Worm (Caenorhabditis elegans): Measurements from ENCODE around the gene F41C3.11.

Gene F41C3.11

ce11 chrII:4727769-4728168, 6.0 kb downstream of the F41C3.11 start, which contains the start of gene ttr-41 (continued):
- no peak for TF ChIP-seq ceh-28 (tag; optimal IDR thresholded peaks at IDR 0.05)
- TF ChIP-seq F44E2.7 (GFP tag; IDR thresholded peaks at IDR 0.05): no peak
- TF ChIP-seq mep-1 (tag; optimal IDR thresholded peaks at IDR 0.05): no peak
- no peak for TF ChIP-seq snpc-1.2 (GFP tag; IDR thresholded peaks at IDR 0.05)
- TF ChIP-seq R02D3.7 (tag; optimal IDR thresholded peaks at IDR 0.05): no peak

ce11 chrII:4726750-4727384, 6.9 kb downstream of the F41C3.11 start:
- TF ChIP-seq dve-1 (tag; optimal IDR thresholded peaks at IDR 0.05; ENCODE audit: insufficient read depth) (peak; percentile 47), Y5F2A.4 (GFP tag; optimal IDR thresholded peaks at IDR 0.05) (no peak), zag-1 (tag; optimal IDR thresholded peaks at IDR 0.05) (no peak), unc-62 (GFP tag; optimal IDR thresholded peaks at IDR 0.05 in 1 of 2) (peak in 1 of 2 experiments; percentile 69), unc-62 (tag; optimal IDR thresholded peaks at IDR 0.05) (no peak), daf-16 (GFP tag; optimal IDR thresholded peaks at IDR 0.05) (no peak), daf-16 (tag; optimal IDR thresholded peaks at IDR 0.05) (peak; percentile 16), zfp-3 (GFP tag; conservative IDR thresholded peaks at IDR 0.05) (no peak), lin-39 (tag; optimal IDR thresholded peaks at IDR 0.05) (no peak), F49E8.2 (tag; optimal IDR thresholded peaks at IDR 0.05; ENCODE audit: borderline replicate concordance) (no peak), T26A8.4 (GFP tag; IDR thresholded peaks at IDR 0.05) (0 out of 2 replicates have a peak, but pooled peaks have one; percentile 23), unc-39 (tag; optimal IDR thresholded peaks at IDR 0.05) (no peak), ama-1 (optimal IDR thresholded peaks at IDR 0.05) (peak; percentile 75)

- peak; percentile 69 for TF ChIP-seq mxl-3 (GFP tag; optimal IDR thresholded peaks at IDR 0.05)
- TF ChIP-seq hmg-1.1 (GFP tag; IDR thresholded peaks at IDR 0.05): 0 out of 2 replicates have a peak, but pooled peaks have one; percentile 39
- peak in 1 of 2 experiments; percentile 28 for TF ChIP-seq lsy-2 (tag; optimal IDR thresholded peaks at IDR 0.05)
- TF ChIP-seq mep-1 (tag; optimal IDR thresholded peaks at IDR 0.05): peak; percentile 0
- no peak for TF ChIP-seq lin-1 (GFP tag; IDR thresholded peaks at IDR 0.05)
- TF ChIP-seq hif-1 (tag; optimal IDR thresholded peaks at IDR 0.05): peak in 1 of 2 experiments; percentile 50
- TF ChIP-seq hlh-30 (tag; optimal IDR thresholded peaks at IDR 0.05; ENCODE audit: insufficient read depth): peak; percentile 83
- peak; percentile 42 for TF ChIP-seq hlh-11 (tag; optimal IDR thresholded peaks at IDR 0.05)
- no peak for TF ChIP-seq spr-1 (tag; optimal IDR thresholded peaks at IDR 0.05)
- TF ChIP-seq mes-2 (tag; optimal IDR thresholded peaks at IDR 0.05; ENCODE audit: poor library complexity, severe bottlenecking): peak; percentile 31
- peak; percentile 36 for TF ChIP-seq dve-1 (tag; optimal IDR thresholded peaks at IDR 0.05; ENCODE audit: insufficient read depth)
- no peak for TF ChIP-seq ceh-20 (GFP tag; IDR thresholded peaks at IDR 0.05)
- peak in 1 of 2 experiments; percentile 59 for TF ChIP-seq unc-62 (GFP tag; optimal IDR thresholded peaks at IDR 0.05 in 1 of 2)
- TF ChIP-seq unc-62 (tag; optimal IDR thresholded peaks at IDR 0.05): no peak
- TF ChIP-seq saeg-2 (GFP tag; IDR thresholded peaks at IDR 0.05): no peak
- peak; percentile 3 for TF ChIP-seq nhr-6 (tag; optimal IDR thresholded peaks at IDR 0.05)
- no peak for TF ChIP-seq daf-16 (GFP tag; optimal IDR thresholded peaks at IDR 0.05)
- peak; percentile 29 for TF ChIP-seq daf-16 (tag; optimal IDR thresholded peaks at IDR 0.05)
- TF ChIP-seq mdl-1 (tag; optimal IDR thresholded peaks at IDR 0.05): peak; percentile 30 to 84
- no peak for TF ChIP-seq nhr-111 (GFP tag; optimal IDR thresholded peaks at IDR 0.05)
Measured at ce11 chrII:4726120-4726519, 7.6 kb downstream of the F41C3.11 start, which contains the start of gene F10G7.10. F10G7.10 (minus strand) TSS chrII:4726264.

ce11 chrII:4715676-4716075, 18.1 kb downstream of the F41C3.11 start, which contains the start of gene F41C3.8:
F41C3.8 (plus strand) TSS chrII:4716046.
- TF ChIP-seq rbr-2 (tag; optimal IDR thresholded peaks at IDR 0.05): no peak
- no peak for TF ChIP-seq mxl-2 (GFP tag; conservative IDR thresholded peaks at IDR 0.05)
- no peak for TF ChIP-seq ceh-32 (tag; optimal IDR thresholded peaks at IDR 0.05; ENCODE audit: poor library complexity)
- TF ChIP-seq T20F7.1 (GFP tag; optimal IDR thresholded peaks at IDR 0.05): no peak
- no peak for TF ChIP-seq zip-11 (GFP tag; IDR thresholded peaks at IDR 0.05)
- no peak for TF ChIP-seq ZK546.5 (tag; optimal IDR thresholded peaks at IDR 0.05)
- TF ChIP-seq unc-130 (GFP tag; optimal IDR thresholded peaks at IDR 0.05): no peak
- no peak for TF ChIP-seq Y5F2A.4 (GFP tag; optimal IDR thresholded peaks at IDR 0.05)
- TF ChIP-seq lin-29 (GFP tag; IDR thresholded peaks at IDR 0.05): no peak
- no peak for TF ChIP-seq arid-1 (GFP tag; conservative IDR thresholded peaks at IDR 0.05)
- TF ChIP-seq daf-16 (GFP tag; optimal IDR thresholded peaks at IDR 0.05): no peak
- peak; percentile 27 for TF ChIP-seq daf-16 (tag; optimal IDR thresholded peaks at IDR 0.05)
- TF ChIP-seq lsy-2 (tag; optimal IDR thresholded peaks at IDR 0.05): no peak
- no peak for TF ChIP-seq ztf-7 (tag; optimal IDR thresholded peaks at IDR 0.05)
- TF ChIP-seq hlh-30 (tag; optimal IDR thresholded peaks at IDR 0.05; ENCODE audit: insufficient read depth): peak; percentile 30
- TF ChIP-seq madf-5 (GFP tag; IDR thresholded peaks at IDR 0.05): no peak
- no peak for TF ChIP-seq mep-1 (tag; optimal IDR thresholded peaks at IDR 0.05)
- TF ChIP-seq lin-1 (GFP tag; IDR thresholded peaks at IDR 0.05): no peak
- no peak for TF ChIP-seq gei-8 (GFP tag; optimal IDR thresholded peaks at IDR 0.05)
